Worm (Caenorhabditis elegans) whole organism, L4/young adult: ENCODE data around the gene mrps-22.

Experiments used
- W03F9.2 ChIP-seq: fragments of 150-350 bp; optimal IDR thresholded peaks from 2 replicates; lab custom pipeline; 2014; ENCODE audit warnings: missing biosample characterization, missing genetic modification characterization
- dao-5 ChIP-seq: sonication (generic microtip); optimal IDR thresholded peaks from 2 replicates; lab custom pipeline; 2016; ENCODE audit warnings: missing genotype, missing genetic modification characterization, moderate library complexity, missing compliant biosample characterization
- him-1 ChIP-seq: sonication (generic microtip); optimal IDR thresholded peaks from 2 replicates; lab custom pipeline; 2016; ENCODE audit warnings: missing genotype, missing genetic modification reagents, missing genetic modification characterization, missing compliant biosample characterization

The mrps-22 gene

ce11 chrII:10627086-10627485 is 44.7 kb downstream of the mrps-22 start:
- TF ChIP-seq dao-5 (tag; lab: Kevin White, UChicago) (no peak), him-1 (tag; lab: Kevin White, UChicago) (no peak), W03F9.2 (tag; lab: Kevin White, UChicago) (no peak)

ce11 chrII:10627963-10628362 is 45.5 kb downstream of the mrps-22 start, which contains the start of gene M28.8:
M28.8 (plus strand) TSS chrII:10628263.
- no peak for TF ChIP-seq W03F9.2 (tag; lab: Kevin White, UChicago)
- no peak for TF ChIP-seq him-1 (tag; lab: Kevin White, UChicago)
- no peak for TF ChIP-seq dao-5 (tag; lab: Kevin White, UChicago)

DNA sequence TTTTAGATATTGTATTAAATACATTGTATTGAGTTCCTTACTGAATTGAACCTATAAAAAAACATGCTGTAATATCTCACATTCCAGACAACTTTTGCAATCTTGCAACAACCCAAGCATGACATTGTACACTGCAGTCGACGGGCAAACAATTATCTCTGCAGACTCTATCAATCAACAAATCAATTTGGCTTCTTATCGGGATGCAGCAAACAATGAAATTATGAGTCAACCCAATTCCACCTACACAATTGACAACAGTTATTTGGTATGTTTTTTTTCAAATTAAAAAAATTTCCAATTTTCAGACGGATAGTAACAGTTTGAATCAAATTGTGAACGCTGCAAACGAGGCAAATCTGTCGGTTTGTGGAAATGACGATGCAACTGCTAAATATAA is 48.5 kb downstream of the mrps-22 start:
- no peak for TF ChIP-seq W03F9.2 (tag; lab: Kevin White, UChicago)
- no peak for TF ChIP-seq dao-5 (tag; lab: Kevin White, UChicago)
- TF ChIP-seq him-1 (tag; lab: Kevin White, UChicago), result no peak
